Fruit fly (Drosophila melanogaster): Measurements from ENCODE around the gene Cpr64Ac.
A peak's percentile ranks its signal among the peaks of the same experiment; 100 is the strongest.

Cpr64Ac gene

dm6 chr3L:4239442-4240322 is 27.0 kb upstream of the Cpr64Ac start, which contains the start of gene Sqor (continued):
- TF ChIP-seq slp2 (GFP tag; optimal IDR thresholded peaks at IDR 0.05) = peak; percentile 86
- TF ChIP-seq seq (GFP tag; IDR thresholded peaks at IDR 0.05) = peak; percentile 85
- TF ChIP-seq Dip2 (GFP tag; IDR thresholded peaks at IDR 0.05) = peak; percentile 35; the same call in 1 of the 2 replicates
- TF ChIP-seq lab (GFP tag; optimal IDR thresholded peaks at IDR 0.05) = peak; percentile 84
- peak; percentile 12; the same call in 1 of the 2 replicates for TF ChIP-seq nerfin-2 (GFP tag; IDR thresholded peaks at IDR 0.05; ENCODE audit: partially characterized antibody)
- peak; percentile 57 for TF ChIP-seq CG5245 (GFP tag; optimal IDR thresholded peaks at IDR 0.05)
- peak; percentile 90 for TF ChIP-seq mam (GFP tag; optimal IDR thresholded peaks at IDR 0.05)
- TF ChIP-seq Dp (GFP tag; optimal IDR thresholded peaks at IDR 0.05) = peak; percentile 23
- peak; percentile 66; the same call in 1 of the 2 replicates for TF ChIP-seq H2.0 (GFP tag; IDR thresholded peaks at IDR 0.05)
- peak; percentile 91 for TF ChIP-seq Antp (GFP tag; optimal IDR thresholded peaks at IDR 0.05)
- TF ChIP-seq emc (GFP tag; optimal IDR thresholded peaks at IDR 0.05) = peak; percentile 71
- TF ChIP-seq CG13775 (GFP tag; optimal IDR thresholded peaks at IDR 0.05) = peak; percentile 81
- TF ChIP-seq CG3281 (GFP tag; optimal IDR thresholded peaks at IDR 0.05) = peak; percentile 93
- TF ChIP-seq esg (GFP tag; conservative IDR thresholded peaks at IDR 0.05) = peak; percentile 77
- peak; percentile 82 for TF ChIP-seq Atf6 (GFP tag; IDR thresholded peaks at IDR 0.05)
- peak; percentile 87 for TF ChIP-seq CG11456 (GFP tag; IDR thresholded peaks at IDR 0.05)
- peak; percentile 63 for TF ChIP-seq CG31224 (GFP tag; IDR thresholded peaks at IDR 0.05)
- TF ChIP-seq Hr39 (optimal IDR thresholded peaks at IDR 0.05) = no peak
- peak; percentile 74 for TF ChIP-seq gsb (GFP tag; IDR thresholded peaks at IDR 0.05)
- TF ChIP-seq Med (GFP tag) = peak; percentile 98
- peak; percentile 65 for TF ChIP-seq CG9215 (GFP tag; IDR thresholded peaks at IDR 0.05)
- peak in 1 of 3 experiments; percentile 75 for TF ChIP-seq Stat92E (GFP tag; optimal IDR thresholded peaks at IDR 0.05)
- TF ChIP-seq slbo (GFP tag; IDR thresholded peaks at IDR 0.05) = peak; percentile 87
- TF ChIP-seq so (GFP tag; IDR thresholded peaks at IDR 0.05) = peak; percentile 85
- TF ChIP-seq ato (GFP tag; IDR thresholded peaks at IDR 0.05; ENCODE audit: partially characterized antibody) = no peak
- TF ChIP-seq da (GFP tag; optimal IDR thresholded peaks at IDR 0.05) = peak; percentile 66
- peak; percentile 74 for TF ChIP-seq sqz (GFP tag; optimal IDR thresholded peaks at IDR 0.05)
- peak in 1 of 3 experiments; percentile 64 for TF ChIP-seq lola (GFP tag; optimal IDR thresholded peaks at IDR 0.05)
- TF ChIP-seq Pdp1 (GFP tag; optimal IDR thresholded peaks at IDR 0.05) = peak; percentile 89
- peak; percentile 92 for TF ChIP-seq CG15269 (tag; optimal IDR thresholded peaks at IDR 0.05)
- peak; percentile 77 for TF ChIP-seq tgo (GFP tag; IDR thresholded peaks at IDR 0.05)
- peak; percentile 84 for TF ChIP-seq CG12391 (tag; optimal IDR thresholded peaks at IDR 0.05)
- peak; percentile 49 for TF ChIP-seq CG12942 (GFP tag; optimal IDR thresholded peaks at IDR 0.05)
- peak; percentile 44 for TF ChIP-seq kah (GFP tag; optimal IDR thresholded peaks at IDR 0.05)
- peak; percentile 48 for TF ChIP-seq CG4820 (GFP tag; optimal IDR thresholded peaks at IDR 0.05)
- peak; percentile 75 for TF ChIP-seq Ptx1 (GFP tag; IDR thresholded peaks at IDR 0.05)
- TF ChIP-seq salm (tag; optimal IDR thresholded peaks at IDR 0.05) = peak; percentile 77
- TF ChIP-seq her (GFP tag; optimal IDR thresholded peaks at IDR 0.05) = peak; percentile 86
- peak; percentile 77 for TF ChIP-seq CG30431 (GFP tag; optimal IDR thresholded peaks at IDR 0.05)
- TF ChIP-seq Poxn (GFP tag; IDR thresholded peaks at IDR 0.05) = peak; percentile 61
- peak; percentile 49 for TF ChIP-seq CG30020 (tag; optimal IDR thresholded peaks at IDR 0.05)
- no peak for TF ChIP-seq BEAF-32 (GFP tag; optimal IDR thresholded peaks at IDR 0.05)
- peak; percentile 50 for TF ChIP-seq ab (GFP tag; optimal IDR thresholded peaks at IDR 0.05)
- peak; percentile 82 for TF ChIP-seq Bdp1 (GFP tag; optimal IDR thresholded peaks at IDR 0.05)
- peak; percentile 71 for TF ChIP-seq CG7928 (GFP tag; optimal IDR thresholded peaks at IDR 0.05)
- TF ChIP-seq Dref (GFP tag; IDR thresholded peaks at IDR 0.05) = no peak; the same call in 1 of the 2 replicates
- TF ChIP-seq Ravus (GFP tag; IDR thresholded peaks at IDR 0.05) = peak; percentile 52
- TF ChIP-seq fd102C (GFP tag; optimal IDR thresholded peaks at IDR 0.05) = no peak
- TF ChIP-seq CG6175 (GFP tag; IDR thresholded peaks at IDR 0.05) = peak; percentile 69; the same call in 2 of the 3 replicates

Measured in whole organism, embryonic.